Fruit fly (Drosophila melanogaster) ovary, adult (tissue): Measurements from ENCODE around the gene Awh.

Source experiments
- CG17801 ChIP-seq: fragments of 200-800 bp; optimal IDR thresholded peaks from 2 replicates; lab custom pipeline; 2019; ENCODE audit warnings: missing biosample characterization, mild to moderate bottlenecking, missing genetic modification characterization, moderate library complexity; ENCODE audit not compliant: partially characterized antibody

Awh gene

dm6 chr3L:3824790-3825484 is 21.1 kb upstream of the Awh start, which contains the start of gene Rdh:
Gene Rdh (plus strand): TSS chr3L:3825449.
- TF ChIP-seq CG17801 (GFP tag; lab: Kevin White, UChicago): no peak

DNA sequence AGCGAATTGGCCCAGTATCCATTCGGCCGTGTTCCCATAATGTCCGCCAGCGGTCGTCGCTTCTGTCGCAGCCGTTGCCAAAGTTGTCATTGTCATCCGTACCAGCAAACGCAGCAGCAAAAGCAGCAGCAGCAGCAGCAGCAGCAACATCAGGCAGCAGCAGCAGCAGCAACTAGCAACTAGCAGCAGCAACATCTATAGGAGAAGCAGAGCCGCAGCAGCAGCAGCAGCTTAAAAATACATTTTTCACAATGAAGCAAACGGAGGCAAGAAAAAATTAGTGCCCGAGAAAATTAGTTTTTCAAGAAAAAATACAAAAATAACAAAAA is 20.6 kb upstream of the Awh start:
- no peak for TF ChIP-seq CG17801 (GFP tag; lab: Kevin White, UChicago)

- TF ChIP-seq CG17801 (GFP tag; lab: Kevin White, UChicago): no peak
These were observed 20.1 kb upstream of the Awh start for dm6 chr3L:3825884-3826283.

DNA sequence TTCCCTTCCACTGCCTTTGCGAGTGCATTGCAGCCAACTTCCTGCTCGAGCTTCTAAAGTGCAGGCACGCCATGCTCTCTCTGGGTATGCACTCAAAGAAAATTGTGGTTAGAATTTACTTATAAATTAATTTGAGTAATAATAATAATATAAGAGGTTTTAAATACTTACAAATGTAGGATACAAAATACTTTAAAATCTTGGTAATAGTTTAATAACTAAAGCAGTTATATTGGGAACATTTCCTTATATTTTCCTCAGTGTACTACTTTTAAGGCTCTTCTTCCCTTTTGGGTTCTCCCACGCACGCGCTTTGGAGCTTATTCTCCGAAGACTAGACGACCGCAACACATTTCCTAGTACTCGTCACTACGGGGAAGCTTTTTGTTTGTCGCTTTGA is 19.5 kb upstream of the Awh start:
- no peak for TF ChIP-seq CG17801 (GFP tag; lab: Kevin White, UChicago)

DNA sequence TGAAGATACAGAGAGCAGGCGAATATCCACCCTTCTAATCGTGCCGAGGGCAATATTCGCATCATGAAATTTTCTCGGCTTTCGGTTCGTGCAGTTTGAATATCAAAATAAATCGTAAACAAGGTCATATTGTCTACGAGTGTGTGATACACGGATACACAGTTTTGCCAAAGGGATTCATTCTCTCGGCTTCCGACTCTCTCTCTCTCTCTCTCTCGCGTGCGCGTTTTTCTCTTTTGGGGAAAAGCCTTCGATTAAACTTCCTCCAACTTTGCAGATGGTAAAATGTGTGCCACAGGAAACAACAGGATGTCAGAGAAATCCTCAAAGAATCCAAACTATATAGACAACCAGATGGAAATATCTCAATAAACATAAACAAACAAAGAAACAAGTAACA is 17.9 kb upstream of the Awh start:
- no peak for TF ChIP-seq CG17801 (GFP tag; lab: Kevin White, UChicago)

dm6 chr3L:3842981-3843701 is 2.9 kb upstream of the Awh start:
- no peak for TF ChIP-seq CG17801 (GFP tag; lab: Kevin White, UChicago)

DNA sequence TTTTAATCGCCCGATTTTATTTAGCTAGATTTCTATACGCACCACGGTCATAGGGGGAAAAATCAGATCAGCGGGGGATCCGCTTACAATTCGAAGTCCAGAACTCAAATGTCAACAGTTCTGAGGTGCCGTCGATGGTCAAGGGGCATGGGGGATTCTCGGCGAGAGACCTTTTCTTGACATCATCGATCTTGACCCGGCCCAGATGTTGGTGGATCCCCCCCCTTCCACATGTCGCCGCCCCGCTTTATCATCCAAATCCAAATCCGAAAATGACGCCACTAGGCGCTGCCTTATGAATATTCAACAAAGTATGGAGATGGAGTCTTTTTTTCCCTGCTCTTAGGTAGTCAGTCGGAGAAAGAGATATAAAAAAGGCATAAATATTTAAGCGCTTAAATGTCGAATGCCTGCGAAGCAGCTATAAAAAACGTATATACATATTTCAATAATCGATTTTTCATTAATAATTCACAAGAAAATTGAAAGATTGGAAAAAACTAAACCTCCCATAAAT is 1.9 kb downstream of the Awh start:
- TF ChIP-seq CG17801 (GFP tag; lab: Kevin White, UChicago): no peak

- TF ChIP-seq CG17801 (GFP tag; lab: Kevin White, UChicago): no peak
These were observed 2.8 kb downstream of the Awh start for dm6 chr3L:3848687-3849270.

- no peak for TF ChIP-seq CG17801 (GFP tag; lab: Kevin White, UChicago)
These were observed 3.8 kb downstream of the Awh start for dm6 chr3L:3849763-3850162.

DNA sequence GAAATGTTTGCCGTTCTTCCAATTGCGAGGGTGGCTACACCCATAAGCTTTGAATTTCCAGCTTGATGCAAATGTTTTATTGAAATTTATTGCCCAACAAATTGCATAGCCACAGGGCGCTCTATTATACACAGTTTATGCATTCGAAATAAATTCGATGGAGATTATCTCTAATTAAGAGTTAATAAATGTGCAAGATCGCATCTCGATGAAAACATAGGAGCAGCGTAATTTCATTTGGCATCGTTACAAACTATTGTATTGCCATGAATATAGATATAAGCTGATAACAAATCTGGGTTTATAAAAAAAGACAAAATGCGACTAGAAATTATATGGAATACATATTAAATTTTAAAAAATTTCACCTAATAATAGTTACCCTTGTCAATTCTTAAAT is 4.5 kb downstream of the Awh start:
- no peak for TF ChIP-seq CG17801 (GFP tag; lab: Kevin White, UChicago)

DNA sequence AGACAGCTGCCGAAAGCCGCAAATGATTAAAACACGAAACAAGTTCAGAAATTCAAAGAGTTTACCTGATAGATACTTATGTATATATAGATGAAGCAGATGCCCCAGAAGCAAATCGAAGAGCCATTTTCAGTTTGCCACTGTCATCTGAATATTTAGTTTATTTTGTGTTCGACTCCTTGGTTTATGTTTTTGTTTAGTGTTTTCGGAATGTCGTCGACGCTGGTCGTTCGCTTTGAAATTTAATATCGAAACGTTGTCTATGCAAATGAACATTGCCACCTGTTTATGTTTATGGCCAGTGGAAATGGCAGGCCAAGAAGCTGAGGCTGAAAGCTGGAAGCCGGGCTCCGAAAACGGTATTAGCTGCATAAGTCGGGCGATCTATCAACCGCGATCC is 5.0 kb downstream of the Awh start:
- no peak for TF ChIP-seq CG17801 (GFP tag; lab: Kevin White, UChicago)

- TF ChIP-seq CG17801 (GFP tag; lab: Kevin White, UChicago): no peak
These were observed 5.8 kb downstream of the Awh start for dm6 chr3L:3851847-3852246.

dm6 chr3L:3852842-3853241 is 6.8 kb downstream of the Awh start:
- no peak for TF ChIP-seq CG17801 (GFP tag; lab: Kevin White, UChicago)

DNA sequence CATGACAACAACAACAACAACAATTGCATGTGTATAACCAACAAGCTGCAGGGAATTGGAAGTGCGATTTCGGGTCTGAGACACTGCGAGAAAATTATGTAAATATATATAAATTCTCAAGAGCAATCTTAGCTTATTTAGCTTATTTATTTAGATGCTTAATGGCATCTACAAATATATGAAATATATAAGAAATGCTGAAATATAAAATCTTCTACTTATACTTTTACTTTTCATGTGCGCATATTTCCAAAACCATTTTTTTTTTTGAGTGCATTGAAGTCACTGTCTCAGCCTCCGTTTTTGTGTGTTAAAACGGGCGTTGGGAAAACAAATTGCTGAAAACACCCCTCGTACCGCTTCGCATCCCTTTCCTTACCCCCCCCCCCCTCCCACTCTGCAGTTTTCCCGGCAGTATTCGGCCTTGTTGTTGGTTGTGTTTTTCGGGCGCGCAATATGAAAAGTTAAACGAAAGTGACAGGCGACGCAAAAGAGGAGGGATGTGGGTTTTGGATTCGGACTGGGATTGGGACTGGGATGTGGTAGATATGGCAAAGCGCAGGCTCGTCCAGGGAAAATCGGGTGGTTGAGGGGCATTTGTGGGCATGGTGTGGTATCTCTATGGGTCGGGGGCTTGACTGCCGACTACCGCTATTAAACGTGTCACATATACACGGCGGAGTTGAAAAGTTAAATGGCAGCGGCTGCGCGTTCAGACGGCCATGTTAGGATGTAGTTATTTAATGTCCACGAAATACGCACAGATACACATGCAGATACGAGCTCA is 9.4 kb downstream of the Awh start:
- TF ChIP-seq CG17801 (GFP tag; lab: Kevin White, UChicago): no peak

DNA sequence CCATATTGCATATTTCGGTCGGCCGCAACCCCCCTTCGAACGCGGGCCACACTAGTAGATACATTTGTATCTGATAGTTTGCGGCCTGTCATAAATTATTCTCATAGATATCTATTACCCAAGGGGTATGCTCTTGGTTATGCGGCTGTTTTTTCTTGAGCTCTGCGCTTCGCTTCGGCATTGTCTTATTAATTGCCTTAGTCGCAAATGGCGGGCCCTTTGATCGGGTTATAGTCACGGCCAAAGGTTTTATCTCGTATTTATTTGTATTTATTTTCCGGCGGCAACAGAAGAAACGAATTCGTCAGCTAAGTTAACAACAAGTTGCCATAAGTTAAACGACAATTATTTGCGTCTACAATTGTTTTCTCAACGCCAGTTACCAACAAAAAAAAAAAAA is 10.0 kb downstream of the Awh start:
- no peak for TF ChIP-seq CG17801 (GFP tag; lab: Kevin White, UChicago)
